Worm (Caenorhabditis elegans) whole organism, midembryonic: Measurements from ENCODE around the gene PDB1.1.

Experiments used
- T22C8.4 ChIP-seq: fragments of 200-800 bp; sonication (Bioruptor generic); IDR thresholded peaks from 2 replicates; pipeline ENCODE4 v1.3.6; 2022; ENCODE audit warnings: missing genetic modification characterization, missing compliant biosample characterization
- cog-1 ChIP-seq: sonication (generic microtip); optimal IDR thresholded peaks from 2 replicates; lab custom pipeline; 2016; ENCODE audit warnings: missing genetic modification characterization, missing compliant biosample characterization
- flt-1 ChIP-seq: fragments of 200-800 bp; sonication (Bioruptor generic); IDR thresholded peaks from 2 replicates; pipeline ENCODE4 v1.3.6; 2022; ENCODE audit warnings: missing genetic modification characterization, missing compliant biosample characterization
- klf-2 ChIP-seq: fragments of 200-800 bp; sonication (Bioruptor generic); conservative IDR thresholded peaks from 2 replicates; pipeline ENCODE4 v1.3.6; 2022; ENCODE audit warnings: missing genetic modification reagents, missing genetic modification characterization, missing compliant biosample characterization
- med-1 ChIP-seq: sonication (generic microtip); optimal IDR thresholded peaks from 2 replicates; lab custom pipeline; 2017; ENCODE audit warnings: missing genetic modification characterization, mild to moderate bottlenecking, missing compliant biosample characterization, antibody characterized with exemption, missing genetic modification reagents; ENCODE audit not compliant: insufficient read depth
- ref-1 ChIP-seq: fragments of 200-800 bp; sonication (Bioruptor generic); conservative IDR thresholded peaks from 2 replicates; pipeline ENCODE4 v1.3.6; 2022; ENCODE audit warnings: missing genetic modification reagents, missing genetic modification characterization, missing compliant biosample characterization
- tab-1 ChIP-seq: fragments of 200-800 bp; sonication (Bioruptor generic); IDR thresholded peaks from 2 replicates; pipeline ENCODE4 v1.3.6; 2022; ENCODE audit warnings: missing genetic modification characterization, missing compliant biosample characterization
- ztf-23 ChIP-seq: fragments of 200-800 bp; sonication (Bioruptor generic); IDR thresholded peaks from 2 replicates; pipeline ENCODE4 v1.3.6; 2022; ENCODE audit warnings: missing genetic modification reagents, missing genetic modification characterization, missing compliant biosample characterization
- ztf-29 ChIP-seq: fragments of 200-800 bp; sonication (Bioruptor generic); IDR thresholded peaks from 2 replicates; pipeline ENCODE4 v1.3.6; 2022; ENCODE audit warnings: missing genetic modification reagents, missing genetic modification characterization, missing compliant biosample characterization

Gene PDB1.1

DNA sequence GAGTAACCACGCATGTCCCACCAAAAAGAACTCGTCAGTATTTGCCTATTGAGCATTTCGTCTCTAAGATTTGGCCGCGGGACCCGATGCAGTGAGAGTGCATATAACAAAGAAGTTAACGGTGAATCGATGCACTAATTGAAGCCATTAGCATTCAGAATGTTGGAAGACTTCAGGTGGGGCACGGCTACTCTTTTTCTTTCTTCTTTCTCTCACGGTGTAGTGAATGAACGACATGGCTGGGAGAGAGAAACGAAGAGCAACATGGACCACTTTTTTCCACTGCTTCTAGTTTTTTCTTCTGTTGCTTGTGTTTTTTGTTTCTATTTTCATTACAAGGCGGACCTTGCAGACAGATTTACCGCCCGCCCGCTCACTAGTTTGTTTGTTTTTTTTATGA is 17.8 kb downstream of the PDB1.1 start:
- TF ChIP-seq klf-2: no peak
- TF ChIP-seq cog-1 (tag; lab: Kevin White, UChicago): no peak

DNA sequence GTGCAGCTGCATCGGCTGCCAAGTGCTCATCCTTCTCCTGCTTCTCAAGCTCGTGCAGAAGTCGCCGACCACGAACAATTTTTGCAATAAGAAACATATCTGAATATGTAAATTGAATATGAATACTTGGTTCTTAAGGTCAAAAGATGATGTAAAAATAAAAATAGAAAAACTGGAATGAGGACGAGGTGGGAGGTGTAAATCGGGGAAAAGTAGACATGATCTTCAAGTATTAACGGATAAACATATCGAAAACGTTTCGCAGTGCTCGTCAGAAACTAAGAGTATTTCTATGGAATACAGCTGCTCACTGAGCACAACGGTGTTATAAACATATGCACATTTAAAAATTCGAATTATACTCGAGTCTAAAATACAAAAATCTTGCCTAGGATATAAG is 18.9 kb downstream of the PDB1.1 start, which contains the start of gene glb-16:
glb-16 (minus strand) TSS at position 101 of the 400 bp plus-strand sequence.
- no peak for TF ChIP-seq cog-1 (tag; lab: Kevin White, UChicago)
- no peak for TF ChIP-seq T22C8.4 (GFP tag; lab: Robert Waterston, UW)
- no peak for TF ChIP-seq ztf-29 (GFP tag; lab: Robert Waterston, UW)
- TF ChIP-seq med-1 (GFP tag; lab: Kevin White, UChicago): no peak
- TF ChIP-seq flt-1: no peak
- TF ChIP-seq ztf-23 (GFP tag; lab: Robert Waterston, UW): no peak
- no peak for TF ChIP-seq tab-1 (GFP tag; lab: Robert Waterston, UW)
- TF ChIP-seq klf-2: no peak
- no peak for TF ChIP-seq ref-1 (GFP tag; lab: Robert Waterston, UW)

DNA sequence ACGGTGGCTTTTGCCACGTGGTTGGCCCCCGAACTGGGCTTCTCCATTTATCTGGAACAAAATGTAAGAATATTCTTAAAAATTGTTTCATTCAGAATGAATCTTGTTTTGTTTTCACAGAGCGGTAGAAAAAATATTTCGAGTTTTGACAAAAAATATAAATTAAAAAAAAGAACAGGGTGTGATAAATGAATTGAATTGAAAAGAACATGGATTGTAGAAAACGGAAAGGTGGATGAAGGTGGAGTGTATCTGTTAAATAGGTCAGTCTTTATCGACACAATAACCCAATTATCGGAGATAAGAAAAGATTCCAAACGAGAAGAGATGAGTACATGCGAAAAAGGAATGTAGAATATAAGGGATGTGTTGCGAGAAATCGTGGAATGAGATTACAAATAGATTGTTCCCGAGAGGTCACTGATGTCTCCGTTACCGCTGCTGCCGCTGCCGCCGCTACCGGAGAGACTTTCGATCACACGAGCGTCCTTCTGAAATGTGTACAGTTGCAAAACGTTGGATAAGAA is 21.1 kb downstream of the PDB1.1 start, which contains the start of gene dpy-7:
dpy-7 (minus strand) TSS at position 51 of the 527 bp plus-strand sequence.
- TF ChIP-seq tab-1 (GFP tag; lab: Robert Waterston, UW) (no peak), ztf-29 (GFP tag; lab: Robert Waterston, UW) (no peak), ref-1 (GFP tag; lab: Robert Waterston, UW) (no peak)

DNA sequence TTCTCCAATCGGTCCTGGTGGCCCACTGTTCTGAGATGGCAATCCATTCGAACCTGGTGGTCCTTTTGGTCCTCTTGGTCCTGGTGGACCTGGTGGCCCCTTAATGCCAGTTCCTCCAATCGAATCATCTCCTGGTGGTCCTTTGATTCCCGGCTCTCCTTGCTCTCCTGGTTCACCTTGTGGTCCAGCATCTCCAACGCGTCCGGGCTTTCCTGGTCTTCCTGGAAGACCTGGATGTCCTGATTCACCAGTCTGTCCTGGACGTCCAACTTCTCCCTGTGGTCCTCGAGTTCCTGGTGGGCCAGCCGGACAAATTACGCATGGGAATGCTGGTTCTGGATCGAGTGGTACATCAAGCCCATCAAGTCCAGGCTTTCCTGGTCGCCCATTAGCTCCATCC is 22.0 kb downstream of the PDB1.1 start:
- TF ChIP-seq med-1 (GFP tag; lab: Kevin White, UChicago) (no peak), tab-1 (GFP tag; lab: Robert Waterston, UW) (no peak), cog-1 (tag; lab: Kevin White, UChicago) (no peak), ref-1 (GFP tag; lab: Robert Waterston, UW) (no peak), flt-1 (no peak), ztf-23 (GFP tag; lab: Robert Waterston, UW) (no peak), ztf-29 (GFP tag; lab: Robert Waterston, UW) (no peak; the same call in 1 of the 2 replicates), T22C8.4 (GFP tag; lab: Robert Waterston, UW) (no peak), klf-2 (no peak)

DNA sequence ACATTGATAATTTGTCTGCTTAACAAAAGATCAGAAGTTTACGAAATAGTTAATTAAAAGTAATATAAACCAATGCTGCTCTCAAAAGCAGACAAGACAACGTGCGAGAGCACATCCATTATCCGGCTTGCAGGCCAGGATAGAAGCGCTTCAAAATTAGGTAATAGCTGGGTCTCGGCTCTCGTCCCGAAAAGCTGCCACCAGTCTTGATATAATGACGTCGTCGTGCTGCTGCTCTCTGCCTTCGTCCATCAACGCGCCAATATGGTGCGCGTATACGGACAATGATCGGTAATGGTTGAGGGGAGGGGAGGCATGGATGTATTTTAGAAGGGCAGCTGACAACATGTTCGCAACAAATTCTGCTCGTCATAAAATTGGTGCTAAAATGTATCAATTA is 24.4 kb downstream of the PDB1.1 start:
- TF ChIP-seq flt-1 (no peak), cog-1 (tag; lab: Kevin White, UChicago) (no peak), T22C8.4 (GFP tag; lab: Robert Waterston, UW) (no peak), ztf-29 (GFP tag; lab: Robert Waterston, UW) (no peak), ztf-23 (GFP tag; lab: Robert Waterston, UW) (no peak)

DNA sequence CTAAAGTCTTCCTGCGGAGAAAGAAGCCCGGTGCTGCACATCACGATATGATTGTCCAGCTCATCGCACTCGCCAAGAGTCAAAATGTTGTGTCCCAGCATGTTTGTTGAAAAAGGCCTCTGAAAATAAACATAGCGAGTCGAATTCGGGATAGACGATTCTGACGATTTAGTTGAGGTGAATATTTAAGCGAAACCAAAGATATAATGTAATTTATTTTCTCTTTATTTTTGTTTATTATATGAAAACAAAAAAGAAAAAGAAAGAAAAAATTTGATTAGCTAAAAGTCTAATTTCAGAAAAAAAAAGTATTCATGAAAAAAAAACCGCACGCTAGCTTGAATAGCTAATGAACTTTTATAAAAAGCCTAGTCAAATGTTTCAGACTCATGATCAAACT is 26.3 kb downstream of the PDB1.1 start, which contains the start of gene ceh-14:
ceh-14 (minus strand) TSS at position 101 of the 400 bp plus-strand sequence.
- no peak for TF ChIP-seq ref-1 (GFP tag; lab: Robert Waterston, UW)
- TF ChIP-seq flt-1: no peak
- no peak for TF ChIP-seq med-1 (GFP tag; lab: Kevin White, UChicago)
- no peak for TF ChIP-seq ztf-23 (GFP tag; lab: Robert Waterston, UW)
- TF ChIP-seq ztf-29 (GFP tag; lab: Robert Waterston, UW): no peak
- no peak for TF ChIP-seq klf-2
- no peak for TF ChIP-seq tab-1 (GFP tag; lab: Robert Waterston, UW)
- TF ChIP-seq cog-1 (tag; lab: Kevin White, UChicago): no peak
- TF ChIP-seq T22C8.4 (GFP tag; lab: Robert Waterston, UW): no peak

DNA sequence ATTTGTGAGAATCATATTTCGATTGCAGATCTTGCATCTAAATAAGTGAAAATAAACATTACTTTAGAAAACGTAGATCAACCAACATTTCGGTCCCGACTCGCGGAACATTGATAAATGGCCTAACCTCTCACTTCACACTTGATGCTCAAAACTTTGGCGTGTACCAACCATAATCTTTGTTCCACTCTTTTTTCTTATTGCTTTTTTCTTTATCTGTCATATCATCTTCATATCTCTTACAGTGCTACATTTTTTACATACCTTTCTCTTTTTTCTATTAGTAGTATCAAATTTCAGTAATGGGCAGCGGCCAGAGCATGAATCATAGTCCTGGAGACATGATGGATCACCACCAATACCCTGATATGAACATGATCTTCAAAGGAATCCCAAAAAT is 33.6 kb downstream of the PDB1.1 start, which contains the start of gene F46C8.3:
F46C8.3 (plus strand) TSS at position 301 of the 400 bp plus-strand sequence.
- no peak for TF ChIP-seq cog-1 (tag; lab: Kevin White, UChicago)
- TF ChIP-seq flt-1: no peak
- no peak for TF ChIP-seq klf-2
- no peak for TF ChIP-seq tab-1 (GFP tag; lab: Robert Waterston, UW)
- no peak for TF ChIP-seq ztf-23 (GFP tag; lab: Robert Waterston, UW)
- no peak for TF ChIP-seq ref-1 (GFP tag; lab: Robert Waterston, UW)

DNA sequence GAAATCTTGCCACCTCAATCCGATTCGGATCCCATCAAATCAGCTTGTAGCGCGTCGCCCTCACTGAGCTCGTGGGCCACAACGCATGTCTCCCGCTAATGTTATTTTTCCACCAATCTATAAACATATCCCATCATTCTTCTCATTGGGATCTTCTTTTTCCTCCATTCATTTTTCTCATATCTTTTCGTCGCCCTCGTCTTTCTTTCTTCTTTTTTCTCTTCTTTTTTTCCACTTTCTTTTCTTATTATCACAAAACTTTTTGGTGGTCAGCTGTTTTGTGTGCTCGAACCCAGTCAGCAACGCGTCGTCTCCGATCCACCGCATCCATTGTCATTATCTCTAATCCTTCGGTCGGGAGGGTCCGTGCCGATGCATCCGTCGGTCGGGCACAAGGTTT is 35.1 kb downstream of the PDB1.1 start:
- TF ChIP-seq ztf-29 (GFP tag; lab: Robert Waterston, UW) (no peak), med-1 (GFP tag; lab: Kevin White, UChicago) (no peak), cog-1 (tag; lab: Kevin White, UChicago) (no peak), ref-1 (GFP tag; lab: Robert Waterston, UW) (no peak), klf-2 (no peak), tab-1 (GFP tag; lab: Robert Waterston, UW) (no peak), flt-1 (no peak), ztf-23 (GFP tag; lab: Robert Waterston, UW) (no peak), T22C8.4 (GFP tag; lab: Robert Waterston, UW) (no peak)

DNA sequence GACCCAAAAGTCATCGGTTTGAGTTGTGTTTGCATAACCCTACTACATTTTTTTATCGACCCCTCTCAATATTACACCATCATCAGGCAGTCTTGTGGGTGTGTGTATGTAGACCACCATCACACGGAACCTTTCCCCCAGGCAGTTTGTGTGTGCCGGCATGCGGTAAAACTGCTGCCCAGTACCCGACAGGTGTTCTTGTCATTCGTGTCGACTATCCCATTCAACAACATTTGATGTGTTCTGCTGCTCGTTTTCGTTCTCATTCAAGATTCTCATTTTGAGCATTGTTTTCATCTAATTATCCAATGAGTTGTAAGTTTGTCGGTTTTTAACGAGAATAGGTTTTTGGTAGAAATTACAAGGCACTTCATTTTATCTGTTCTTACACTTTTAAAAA is 36.3 kb downstream of the PDB1.1 start:
- no peak for TF ChIP-seq med-1 (GFP tag; lab: Kevin White, UChicago)
- TF ChIP-seq flt-1: no peak
- no peak for TF ChIP-seq cog-1 (tag; lab: Kevin White, UChicago)
- no peak for TF ChIP-seq klf-2
- TF ChIP-seq T22C8.4 (GFP tag; lab: Robert Waterston, UW): no peak
- no peak for TF ChIP-seq tab-1 (GFP tag; lab: Robert Waterston, UW)
- no peak for TF ChIP-seq ztf-23 (GFP tag; lab: Robert Waterston, UW)
- no peak for TF ChIP-seq ztf-29 (GFP tag; lab: Robert Waterston, UW)
- no peak for TF ChIP-seq ref-1 (GFP tag; lab: Robert Waterston, UW)

DNA sequence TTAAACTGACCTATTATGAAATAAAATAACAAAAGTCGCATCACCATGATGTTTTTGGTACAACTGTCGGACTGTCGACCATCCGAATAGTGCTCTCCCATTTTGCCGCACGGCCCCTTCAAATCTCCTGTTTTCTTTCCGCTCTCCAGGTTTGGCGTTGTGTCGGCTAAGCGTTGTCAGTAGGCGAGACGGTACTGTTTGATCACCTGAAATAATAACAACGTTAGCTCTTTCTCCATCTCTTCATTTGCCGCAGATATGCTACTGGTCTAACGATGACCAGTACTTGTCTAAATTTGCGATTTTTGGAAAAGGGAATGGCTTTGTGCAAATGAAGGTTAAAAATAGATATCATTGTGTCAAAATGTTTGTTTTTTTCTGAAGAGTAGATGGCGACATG is 39.3 kb downstream of the PDB1.1 start, which contains the start of gene chts-1:
chts-1 (minus strand) TSS at position 101 of the 400 bp plus-strand sequence.
- no peak for TF ChIP-seq ztf-29 (GFP tag; lab: Robert Waterston, UW)
- TF ChIP-seq flt-1: no peak
- no peak for TF ChIP-seq klf-2
- TF ChIP-seq cog-1 (tag; lab: Kevin White, UChicago): no peak
- no peak for TF ChIP-seq T22C8.4 (GFP tag; lab: Robert Waterston, UW)
- no peak for TF ChIP-seq med-1 (GFP tag; lab: Kevin White, UChicago)
- no peak for TF ChIP-seq ref-1 (GFP tag; lab: Robert Waterston, UW)
- no peak for TF ChIP-seq tab-1 (GFP tag; lab: Robert Waterston, UW)
- no peak for TF ChIP-seq ztf-23 (GFP tag; lab: Robert Waterston, UW)
